Worm (Caenorhabditis elegans) whole organism, L4 larva: Measurements from ENCODE around the gene unc-105.

Experiments
- ceh-82 ChIP-seq: sonication (generic microtip); optimal IDR thresholded peaks from 2 replicates; lab custom pipeline; 2017; ENCODE audit warnings: missing biosample characterization, missing genetic modification characterization
- dmd-6 ChIP-seq: fragments of 200-800 bp; sonication (Bioruptor generic); IDR thresholded peaks from 2 replicates; pipeline ENCODE4 v1.3.6; 2022; ENCODE audit warnings: missing genetic modification reagents, missing genetic modification characterization, missing compliant biosample characterization
- dpl-1 ChIP-seq: fragments of 150-350 bp; optimal IDR thresholded peaks from 2 replicates; lab custom pipeline; 2014; ENCODE audit warnings: missing biosample characterization, missing genetic modification reagents, missing genetic modification characterization
- mep-1 ChIP-seq: fragments of 150-350 bp; sonication (generic microtip); optimal IDR thresholded peaks from 3 replicates; lab custom pipeline; 2014; ENCODE audit warnings: missing biosample characterization, missing genetic modification characterization
- nhr-6 ChIP-seq: fragments of 150-350 bp; optimal IDR thresholded peaks from 2 replicates; lab custom pipeline; 2014; ENCODE audit warnings: missing biosample characterization, missing genetic modification characterization
- pha-4 ChIP-seq, 2 experiments: fragments of 150-350 bp in 1 of 2; fragments of 200-800 bp in 1 of 2; sonication (Bioruptor generic) in 1 of 2; IDR thresholded peaks in 1 of 2; optimal IDR thresholded peaks in 1 of 2; 2 replicates each; pipeline versions ENCODE4 v1.3.6 to Lab custom; 2014 to 2022; ENCODE audit warnings: missing genetic modification characterization in 2 of 2, missing genetic modification reagents in 2 of 2, missing biosample characterization in 1 of 2, missing compliant biosample characterization in 1 of 2
- skn-1 ChIP-seq: fragments of 150-350 bp; optimal IDR thresholded peaks from 2 replicates; lab custom pipeline; 2014; ENCODE audit warnings: missing biosample characterization, missing genetic modification characterization
- snpc-4 ChIP-seq: fragments of 150-350 bp; optimal IDR thresholded peaks from 2 replicates; lab custom pipeline; 2014; ENCODE audit warnings: missing biosample characterization, missing genetic modification characterization
- spr-3 ChIP-seq: fragments of 200-800 bp; sonication (Bioruptor generic); optimal IDR thresholded peaks from 2 replicates; lab custom pipeline; 2018; ENCODE audit warnings: mild to moderate bottlenecking, missing genetic modification characterization, missing compliant biosample characterization
- tra-1 ChIP-seq: fragments of 200-800 bp; sonication (Bioruptor generic); IDR thresholded peaks from 2 replicates; pipeline ENCODE4 v1.3.6; 2022; ENCODE audit warnings: missing genetic modification reagents, missing genetic modification characterization, missing compliant biosample characterization
- unc-39 ChIP-seq: sonication (generic microtip); optimal IDR thresholded peaks from 2 replicates; lab custom pipeline; 2017; ENCODE audit warnings: missing biosample characterization, missing genetic modification characterization

DNA sequence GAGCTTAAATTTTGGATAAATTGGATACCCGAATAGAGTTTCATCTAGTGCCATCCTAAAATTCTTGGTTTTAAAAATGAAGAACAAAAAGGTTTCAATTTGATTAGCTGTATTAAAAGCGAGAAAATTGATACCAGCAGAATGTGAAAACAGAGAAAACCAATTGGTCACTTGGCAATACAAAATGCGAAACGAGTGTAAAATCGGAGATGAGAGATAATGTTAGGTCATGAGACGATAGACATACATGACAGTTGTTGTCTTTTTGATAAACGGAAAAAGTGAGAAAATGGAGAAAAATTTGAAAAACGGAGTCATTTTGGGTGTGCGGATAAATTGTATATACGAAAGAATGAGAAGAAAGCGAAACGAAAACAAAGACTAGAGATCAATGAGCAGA, 11.3 kb upstream of the unc-105 start, which contains the start of gene sfxn-5:
- TF ChIP-seq ceh-82: no peak
- no peak for TF ChIP-seq spr-3
- TF ChIP-seq pha-4 (GFP tag; IDR thresholded peaks at IDR 0.05; lab: Robert Waterston, UW): no peak
- no peak for TF ChIP-seq pha-4 (tag; optimal IDR thresholded peaks at IDR 0.05; lab: Kevin White, UChicago)
- TF ChIP-seq skn-1 (tag; lab: Kevin White, UChicago): no peak
- TF ChIP-seq tra-1: no peak
- TF ChIP-seq dmd-6 (GFP tag; lab: Robert Waterston, UW): no peak
- no peak for TF ChIP-seq dpl-1
- TF ChIP-seq unc-39: no peak
- TF ChIP-seq nhr-6 (tag; lab: Kevin White, UChicago): no peak
- no peak for TF ChIP-seq mep-1 (tag; lab: Kevin White, UChicago)
- no peak for TF ChIP-seq snpc-4
